Fruit fly (Drosophila melanogaster) whole organism, embryonic: Measurements from ENCODE around the gene CecB.

Experiments
- CG2875 ChIP-seq: fragments of 200-800 bp; sonication (Bioruptor generic); optimal IDR thresholded peaks from 2 replicates; lab custom pipeline; 2017; ENCODE audit warnings: missing biosample characterization, mild to moderate bottlenecking, missing genetic modification characterization, missing genetic modification reagents
- CG42726 ChIP-seq: fragments of 200-800 bp; sonication (Bioruptor generic); IDR thresholded peaks from 2 replicates; pipeline ENCODE4 v1.3.6; 2022; ENCODE audit warnings: missing biosample characterization, missing genetic modification characterization; ENCODE audit not compliant: partially characterized antibody
- CG4820 ChIP-seq: fragments of 200-800 bp; sonication (Bioruptor generic); optimal IDR thresholded peaks from 3 replicates; lab custom pipeline; 2016; ENCODE audit warnings: missing biosample characterization, missing genetic modification characterization
- CG5245 ChIP-seq: fragments of 200-800 bp; sonication (Bioruptor generic); optimal IDR thresholded peaks from 3 replicates; lab custom pipeline; 2016; ENCODE audit warnings: missing biosample characterization, missing genetic modification characterization
- CG7963 ChIP-seq: fragments of 200-800 bp; sonication (Bioruptor generic); IDR thresholded peaks from 3 replicates; pipeline ENCODE4 v1.3.6; 2022; ENCODE audit warnings: missing biosample characterization, missing genetic modification characterization; ENCODE audit not compliant: partially characterized antibody
- esg ChIP-seq: fragments of 200-800 bp; sonication (Bioruptor generic); conservative IDR thresholded peaks from 2 replicates; pipeline ENCODE4 v1.3.6; 2022; ENCODE audit warnings: missing biosample characterization, missing genetic modification characterization
- odd ChIP-seq: fragments of 200-800 bp; sonication (Bioruptor generic); optimal IDR thresholded peaks from 2 replicates; lab custom pipeline; 2017; ENCODE audit warnings: missing biosample characterization, mild to moderate bottlenecking, missing genetic modification characterization
- slbo ChIP-seq: fragments of 200-800 bp; sonication (Bioruptor generic); IDR thresholded peaks from 2 replicates; pipeline ENCODE4 v1.3.6; 2022; ENCODE audit warnings: missing biosample characterization, missing genetic modification characterization

- TF ChIP-seq CG2875 (GFP tag; lab: Kevin White, UChicago) (no peak), CG42726 (no peak), CG4820 (no peak), odd (GFP tag; lab: Kevin White, UChicago) (no peak), slbo (GFP tag; lab: Robert Waterston, UW) (no peak), CG5245 (GFP tag; lab: Kevin White, UChicago) (no peak), esg (GFP tag; lab: Robert Waterston, UW) (no peak), CG7963 (GFP tag; lab: Robert Waterston, UW) (no peak)
These were observed 33.0 kb upstream of the CecB start, which contains the start of gene CG9733 for dm6 chr3R:30246603-30247002.
